Fruit fly (Drosophila melanogaster) whole organism, embryonic: ENCODE measurements around the gene pps.
A peak's percentile ranks its signal among the peaks of the same experiment; 100 is the strongest.

ENCODE experiments used
- Aef1 ChIP-seq: fragments of 200-800 bp; sonication (Bioruptor generic); IDR thresholded peaks from 3 replicates; pipeline ENCODE4 v1.3.6; 2022; ENCODE audit warnings: missing biosample characterization, missing genetic modification characterization
- BtbVII ChIP-seq: fragments of 200-800 bp; sonication (Bioruptor generic); optimal IDR thresholded peaks from 3 replicates; lab custom pipeline; 2017; ENCODE audit warnings: missing biosample characterization, mild to moderate bottlenecking, missing genetic modification characterization
- CG10543 ChIP-seq: fragments of 200-800 bp; sonication (Bioruptor generic); optimal IDR thresholded peaks from 3 replicates; lab custom pipeline; 2017; ENCODE audit warnings: missing biosample characterization, mild to moderate bottlenecking, missing genetic modification characterization, moderate library complexity
- CG10979 ChIP-seq: fragments of 200-800 bp; sonication (Bioruptor generic); optimal IDR thresholded peaks from 2 replicates; lab custom pipeline; 2018; ENCODE audit warnings: missing biosample characterization, mild to moderate bottlenecking, missing genetic modification characterization, moderate library complexity
- CG12299 ChIP-seq: fragments of 200-800 bp; sonication (Bioruptor generic); optimal IDR thresholded peaks from 2 replicates; lab custom pipeline; 2018; ENCODE audit warnings: missing biosample characterization, mild to moderate bottlenecking, missing genetic modification characterization
- CG12744 ChIP-seq: fragments of 200-800 bp; sonication (Bioruptor generic); optimal IDR thresholded peaks from 2 replicates; lab custom pipeline; 2016; ENCODE audit warnings: missing biosample characterization, missing genetic modification characterization
- CG12769 ChIP-seq: fragments of 200-800 bp; sonication (Bioruptor generic); optimal IDR thresholded peaks from 2 replicates; lab custom pipeline; 2019; ENCODE audit warnings: missing biosample characterization, mild to moderate bottlenecking, missing genetic modification characterization, moderate library complexity
- CG13894 ChIP-seq: fragments of 200-800 bp; sonication (Bioruptor generic); optimal IDR thresholded peaks from 3 replicates; lab custom pipeline; 2018; ENCODE audit warnings: missing biosample characterization, mild to moderate bottlenecking, missing genetic modification characterization, moderate library complexity
- CG15269 ChIP-seq: fragments of 200-800 bp; sonication (Bioruptor generic); optimal IDR thresholded peaks from 2 replicates; lab custom pipeline; 2018; ENCODE audit warnings: missing biosample characterization, mild to moderate bottlenecking, missing genetic modification characterization, moderate library complexity
- CG17802 ChIP-seq: fragments of 200-800 bp; sonication (Bioruptor generic); optimal IDR thresholded peaks from 2 replicates; lab custom pipeline; 2018; ENCODE audit warnings: missing biosample characterization, mild to moderate bottlenecking, missing genetic modification characterization, moderate library complexity
- CG18619 ChIP-seq: fragments of 200-800 bp; sonication (Bioruptor generic); optimal IDR thresholded peaks from 3 replicates; lab custom pipeline; 2017; ENCODE audit warnings: missing biosample characterization, mild to moderate bottlenecking, missing genetic modification characterization
- CG18764 ChIP-seq: fragments of 200-800 bp; sonication (Bioruptor generic); optimal IDR thresholded peaks from 3 replicates; lab custom pipeline; 2016; ENCODE audit warnings: missing biosample characterization, missing genetic modification characterization
- CG2199 ChIP-seq: fragments of 200-800 bp; sonication (Bioruptor generic); IDR thresholded peaks from 3 replicates; pipeline ENCODE4 v1.3.6; 2022; ENCODE audit warnings: missing biosample characterization, missing genetic modification characterization
- CG31388 ChIP-seq: fragments of 200-800 bp; sonication (Bioruptor generic); optimal IDR thresholded peaks from 2 replicates; lab custom pipeline; 2016; ENCODE audit warnings: missing biosample characterization, missing genetic modification characterization
- CG3163 ChIP-seq: fragments of 200-800 bp; sonication (Bioruptor generic); optimal IDR thresholded peaks from 3 replicates; lab custom pipeline; 2016; ENCODE audit warnings: missing biosample characterization, missing genetic modification characterization
- CG32772 ChIP-seq: fragments of 200-800 bp; sonication (Bioruptor generic); IDR thresholded peaks from 2 replicates; pipeline ENCODE4 v1.3.6; 2022; ENCODE audit warnings: missing biosample characterization, missing genetic modification characterization
- CG34376 ChIP-seq: fragments of 200-800 bp; sonication (Bioruptor generic); optimal IDR thresholded peaks from 2 replicates; lab custom pipeline; 2018; ENCODE audit warnings: missing biosample characterization, mild to moderate bottlenecking, missing genetic modification characterization
- CG34422 ChIP-seq: fragments of 200-800 bp; sonication (Bioruptor generic); IDR thresholded peaks from 3 replicates; pipeline ENCODE4 v1.3.6; 2022; ENCODE audit warnings: missing biosample characterization, missing genetic modification characterization
- CG4404 ChIP-seq: fragments of 200-800 bp; sonication (Bioruptor generic); IDR thresholded peaks from 2 replicates; pipeline ENCODE4 v1.3.6; 2022; ENCODE audit warnings: missing biosample characterization, missing genetic modification characterization
- CG4854 ChIP-seq: fragments of 200-800 bp; sonication (Bioruptor generic); optimal IDR thresholded peaks from 2 replicates; lab custom pipeline; 2016; ENCODE audit warnings: missing biosample characterization, missing genetic modification characterization, inconsistent platforms
- CG7372 ChIP-seq: fragments of 200-800 bp; sonication (Bioruptor generic); IDR thresholded peaks from 2 replicates; pipeline ENCODE4 v1.3.6; 2022; ENCODE audit warnings: missing biosample characterization, missing genetic modification characterization
- Chrac-16 ChIP-seq: fragments of 200-800 bp; sonication (Bioruptor generic); optimal IDR thresholded peaks from 3 replicates; lab custom pipeline; 2016; ENCODE audit warnings: missing biosample characterization, missing genetic modification characterization
- Ets65A ChIP-seq: fragments of 200-800 bp; sonication (Bioruptor generic); peaks from one replicate; lab custom pipeline; 2016; ENCODE audit warnings: missing biosample characterization, missing genetic modification characterization
- H15 ChIP-seq: fragments of 200-800 bp; sonication (Bioruptor generic); IDR thresholded peaks from 3 replicates; pipeline ENCODE4 v1.3.6; 2022; ENCODE audit warnings: missing biosample characterization, missing genetic modification characterization
- Hr78 ChIP-seq, 2 experiments: fragments of 200-800 bp in 1 of 2; fragments of >200 bp in 1 of 2; sonication (Bioruptor generic) in 1 of 2; optimal IDR thresholded peaks; 2 replicates each; lab custom pipeline; 2017 to 2019; ENCODE audit warnings: missing biosample characterization in 2 of 2, missing genetic modification characterization in 2 of 2, mild to moderate bottlenecking in 1 of 2, moderate library complexity in 1 of 2
- Opbp ChIP-seq: fragments of 200-800 bp; sonication (Bioruptor generic); IDR thresholded peaks from 3 replicates; pipeline ENCODE4 v1.3.6; 2022; ENCODE audit warnings: missing biosample characterization, missing genetic modification characterization; ENCODE audit not compliant: partially characterized antibody
- Trl ChIP-seq, 3 experiments: fragments of >200 bp in 2 of 3; fragments of 200-800 bp in 1 of 3; sonication (Bioruptor generic) in 1 of 3; optimal IDR thresholded peaks; 2 replicates in 1 of 3; 3 replicates in 2 of 3; lab custom pipeline; 2016 to 2017; ENCODE audit warnings: missing biosample characterization in 1 of 3, missing genetic modification characterization in 1 of 3
- ab ChIP-seq: fragments of 200-800 bp; sonication (Bioruptor generic); optimal IDR thresholded peaks from 2 replicates; lab custom pipeline; 2016; ENCODE audit warnings: missing biosample characterization, missing genetic modification characterization
- bowl ChIP-seq: fragments of 200-800 bp; sonication (Bioruptor generic); IDR thresholded peaks from 2 replicates; pipeline ENCODE4 v1.3.6; 2022; ENCODE audit warnings: missing biosample characterization, missing genetic modification characterization
- cg ChIP-seq: fragments of 200-800 bp; sonication (Bioruptor generic); optimal IDR thresholded peaks from 3 replicates; lab custom pipeline; 2019; ENCODE audit warnings: missing biosample characterization, mild to moderate bottlenecking, missing genetic modification characterization, moderate library complexity
- chinmo ChIP-seq: fragments of 200-800 bp; sonication (Bioruptor generic); IDR thresholded peaks from 4 replicates; pipeline ENCODE4 v1.3.6; 2022; ENCODE audit warnings: missing biosample characterization, missing genetic modification characterization; ENCODE audit not compliant: partially characterized antibody
- chm ChIP-seq: fragments of 200-800 bp; sonication (Bioruptor generic); IDR thresholded peaks from 2 replicates; pipeline ENCODE4 v1.3.6; 2022; ENCODE audit warnings: missing biosample characterization, missing genetic modification characterization
- corto ChIP-seq: fragments of 200-800 bp; sonication (Bioruptor generic); optimal IDR thresholded peaks from 2 replicates; lab custom pipeline; 2016; ENCODE audit warnings: missing biosample characterization, mild to moderate bottlenecking, missing genetic modification characterization, moderate library complexity
- cwo ChIP-seq: fragments of 200-800 bp; sonication (Bioruptor generic); optimal IDR thresholded peaks from 3 replicates; lab custom pipeline; 2017; ENCODE audit warnings: missing biosample characterization, missing genetic modification characterization, mild to moderate bottlenecking, moderate library complexity, missing genetic modification reagents
- dati ChIP-seq: fragments of 200-800 bp; sonication (Bioruptor generic); IDR thresholded peaks from 2 replicates; pipeline ENCODE4 v1.3.6; 2022; ENCODE audit warnings: missing biosample characterization, missing genetic modification characterization
- dpn ChIP-seq, 2 experiments: fragments of 200-800 bp; sonication (Bioruptor generic); optimal IDR thresholded peaks; 3 replicates each; lab custom pipeline; 2016; ENCODE audit warnings: missing biosample characterization in 2 of 2, missing genetic modification characterization in 2 of 2
- esg ChIP-seq: fragments of 200-800 bp; sonication (Bioruptor generic); conservative IDR thresholded peaks from 2 replicates; pipeline ENCODE4 v1.3.6; 2022; ENCODE audit warnings: missing biosample characterization, missing genetic modification characterization
- exex ChIP-seq: fragments of 200-800 bp; sonication (Bioruptor generic); optimal IDR thresholded peaks from 4 replicates; lab custom pipeline; 2018; ENCODE audit warnings: missing biosample characterization, mild to moderate bottlenecking, missing genetic modification characterization, moderate library complexity
- fd102C ChIP-seq: fragments of 200-800 bp; sonication (Bioruptor generic); optimal IDR thresholded peaks from 2 replicates; lab custom pipeline; 2018; ENCODE audit warnings: missing biosample characterization, mild to moderate bottlenecking, missing genetic modification characterization, moderate library complexity
- gcm2 ChIP-seq: fragments of 200-800 bp; sonication (Bioruptor generic); optimal IDR thresholded peaks from 2 replicates; lab custom pipeline; 2016; ENCODE audit warnings: missing biosample characterization, missing genetic modification characterization
- gro ChIP-seq: fragments of 200-800 bp; sonication (Bioruptor generic); optimal IDR thresholded peaks from 2 replicates; lab custom pipeline; 2016; ENCODE audit warnings: missing biosample characterization, missing genetic modification characterization
- knrl ChIP-seq: fragments of 200-800 bp; sonication (Bioruptor generic); IDR thresholded peaks from 3 replicates; pipeline ENCODE4 v1.3.6; 2022; ENCODE audit warnings: missing biosample characterization, missing genetic modification characterization; ENCODE audit not compliant: partially characterized antibody
- nom ChIP-seq: fragments of 200-800 bp; sonication (Bioruptor generic); optimal IDR thresholded peaks from 2 replicates; lab custom pipeline; 2017; ENCODE audit warnings: missing biosample characterization, missing genetic modification characterization, mild to moderate bottlenecking, moderate library complexity, missing genetic modification reagents
- onecut ChIP-seq: fragments of 200-800 bp; sonication (Bioruptor generic); IDR thresholded peaks from 2 replicates; pipeline ENCODE4 v1.3.6; 2022; ENCODE audit warnings: missing biosample characterization, missing genetic modification characterization
- sd ChIP-seq: fragments of 200-800 bp; sonication (Bioruptor generic); optimal IDR thresholded peaks from 3 replicates; lab custom pipeline; 2018; ENCODE audit warnings: missing biosample characterization, mild to moderate bottlenecking, missing genetic modification characterization, moderate library complexity
- ssp ChIP-seq: fragments of 200-800 bp; sonication (Bioruptor generic); IDR thresholded peaks from 2 replicates; pipeline ENCODE4 v1.3.6; 2022; ENCODE audit warnings: missing biosample characterization, missing genetic modification characterization
- sug ChIP-seq: fragments of 200-800 bp; optimal IDR thresholded peaks from 2 replicates; lab custom pipeline; 2019; ENCODE audit warnings: missing biosample characterization, mild to moderate bottlenecking, missing genetic modification characterization, moderate library complexity
- zen ChIP-seq: fragments of 200-800 bp; sonication (Bioruptor generic); optimal IDR thresholded peaks from 3 replicates; lab custom pipeline; 2018; ENCODE audit warnings: missing biosample characterization, mild to moderate bottlenecking, missing genetic modification characterization, moderate library complexity

Gene pps

DNA sequence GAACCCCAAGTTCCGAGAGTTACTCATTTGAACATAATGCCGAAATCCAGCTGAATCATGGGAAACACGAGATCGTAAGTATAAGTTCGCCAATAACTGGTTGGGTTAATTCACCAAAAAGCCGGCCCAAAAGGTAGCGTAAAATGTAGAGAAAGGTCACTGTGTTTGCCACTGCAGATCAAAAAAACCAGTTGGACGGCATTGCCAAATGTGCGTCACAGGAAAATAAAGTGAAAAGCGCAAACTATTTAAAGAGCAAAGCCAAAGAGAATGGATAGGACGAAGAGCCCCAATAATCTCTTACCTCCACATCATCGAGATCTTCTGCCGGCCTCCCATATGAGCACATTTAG lies 43.0 kb upstream of the pps start:
- TF ChIP-seq CG12299 (tag; lab: Kevin White, UChicago) (no peak), CG12744 (GFP tag; lab: Kevin White, UChicago) (no peak), CG3163 (GFP tag; lab: Kevin White, UChicago) (peak; percentile 94), CG10543 (peak; percentile 36), CG18764 (no peak), CG13894 (tag; lab: Kevin White, UChicago) (peak; percentile 97), chinmo (GFP tag; lab: Robert Waterston, UW) (0 out of 4 replicates have a peak, but pooled peaks have one; percentile 68), Aef1 (GFP tag; lab: Robert Waterston, UW) (no peak), Chrac-16 (no peak), Trl (optimal IDR thresholded peaks at IDR 0.05; lab: Kevin White, UChicago) (peak; percentile 53 to 72), Trl (GFP tag; optimal IDR thresholded peaks at IDR 0.05; lab: Kevin White, UChicago) (no peak), corto (GFP tag; lab: Kevin White, UChicago) (peak; percentile 66), gro (peak; percentile 2), fd102C (GFP tag; lab: Kevin White, UChicago) (no peak), CG31388 (GFP tag; lab: Kevin White, UChicago) (no peak), chm (GFP tag; lab: Robert Waterston, UW) (peak; percentile 27; the same call in 1 of the 2 replicates), gcm2 (GFP tag; lab: Kevin White, UChicago) (no peak), Hr78 (GFP tag; optimal IDR thresholded peaks at IDR 0.05; lab: Kevin White, UChicago) (peak in 1 of 2 experiments; percentile 61), CG34422 (GFP tag; lab: Robert Waterston, UW) (peak; percentile 10; the same call in 1 of the 3 replicates), CG32772 (GFP tag; lab: Robert Waterston, UW) (no peak), BtbVII (GFP tag; lab: Kevin White, UChicago) (peak; percentile 29), zen (tag; lab: Kevin White, UChicago) (no peak), ab (GFP tag; lab: Kevin White, UChicago) (no peak), CG12769 (tag; lab: Kevin White, UChicago) (peak; percentile 64), CG34376 (GFP tag; lab: Kevin White, UChicago) (peak; percentile 66), onecut (GFP tag; lab: Robert Waterston, UW) (no peak), CG18619 (GFP tag; lab: Kevin White, UChicago) (no peak), ssp (GFP tag; lab: Robert Waterston, UW) (no peak), CG15269 (tag; lab: Kevin White, UChicago) (no peak), sd (tag; lab: Kevin White, UChicago) (peak; percentile 92), nom (GFP tag; lab: Kevin White, UChicago) (peak; percentile 59), dati (no peak)

DNA sequence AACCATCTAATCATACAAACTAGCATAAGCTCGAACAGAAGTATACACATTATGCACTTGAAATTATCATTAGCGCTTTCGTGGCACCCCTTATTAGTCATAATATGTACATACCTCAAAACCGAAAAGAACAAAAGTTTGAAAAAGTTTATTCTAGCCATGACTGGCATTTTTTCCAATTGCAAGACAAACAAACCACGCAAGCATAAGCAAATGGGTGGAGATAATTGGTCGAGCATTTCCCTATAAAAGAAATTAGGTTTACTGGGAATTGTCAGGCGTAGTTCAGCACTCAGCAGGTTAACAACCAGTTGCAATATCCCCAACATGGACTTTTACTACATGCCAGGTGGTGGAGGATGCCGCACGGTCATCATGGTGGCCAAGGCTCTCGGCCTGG lies 42.0 kb upstream of the pps start, which contains the start of gene GstD2:
GstD2 (plus strand) TSS at position 301 of the 400 bp plus-strand sequence.
- TF ChIP-seq CG10543 (no peak), exex (peak; percentile 28), H15 (GFP tag; lab: Robert Waterston, UW) (peak; percentile 30; the same call in 1 of the 3 replicates), CG7372 (no peak), Ets65A (peak; percentile 15)

DNA sequence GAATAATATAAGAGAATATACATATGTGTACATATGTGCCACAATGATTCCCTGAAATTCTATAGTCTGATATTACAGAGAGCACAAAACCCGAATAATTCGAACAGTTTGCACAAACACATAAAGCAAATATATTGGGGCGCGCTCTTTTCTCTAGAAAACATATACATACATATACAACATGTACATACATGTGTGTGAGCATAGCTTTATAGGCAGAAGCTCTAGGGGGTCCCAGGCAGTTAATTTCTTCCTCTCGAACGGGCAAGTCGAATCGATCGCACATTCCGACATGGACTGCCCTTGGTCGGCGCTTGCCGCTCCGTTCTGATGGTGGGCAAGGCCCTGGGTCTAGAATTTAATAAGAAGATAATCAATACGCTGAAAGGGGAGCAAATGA lies 40.8 kb upstream of the pps start, which contains the start of gene GstD3:
GstD3 (plus strand) TSS at position 269 of the 400 bp plus-strand sequence.
- TF ChIP-seq bowl (no peak), CG2199 (GFP tag; lab: Robert Waterston, UW) (0 out of 3 replicates have a peak, but pooled peaks have one; percentile 44), cwo (GFP tag; lab: Kevin White, UChicago) (no peak), sug (tag; lab: Kevin White, UChicago) (peak; percentile 94), Opbp (GFP tag; lab: Robert Waterston, UW) (peak; percentile 15; the same call in 1 of the 3 replicates), esg (no peak), Trl (optimal IDR thresholded peaks at IDR 0.05; lab: Kevin White, UChicago) (peak; percentile 12 to 31), Trl (GFP tag; optimal IDR thresholded peaks at IDR 0.05; lab: Kevin White, UChicago) (no peak), cg (peak; percentile 65), CG10979 (tag; lab: Kevin White, UChicago) (no peak), CG17802 (tag; lab: Kevin White, UChicago) (no peak), knrl (no peak), nom (GFP tag; lab: Kevin White, UChicago) (peak; percentile 15), CG12769 (tag; lab: Kevin White, UChicago) (peak; percentile 4), CG4854 (GFP tag; lab: Kevin White, UChicago) (no peak), CG4404 (GFP tag; lab: Robert Waterston, UW) (no peak), dpn (GFP tag; optimal IDR thresholded peaks at IDR 0.05; lab: Kevin White, UChicago) (no peak)
